Worm (Caenorhabditis elegans) whole organism, L3 larva: ENCODE measurements around the gene C28H8.3.

Experiments
- ZK546.5 ChIP-seq: sonication (generic microtip); optimal IDR thresholded peaks from 2 replicates; lab custom pipeline; 2017; ENCODE audit warnings: missing biosample characterization, missing genetic modification characterization
- aly-2 ChIP-seq: fragments of 150-350 bp; optimal IDR thresholded peaks from 2 replicates; lab custom pipeline; 2014; ENCODE audit warnings: missing biosample characterization, missing genetic modification characterization
- ceh-28 ChIP-seq: fragments of 150-350 bp; optimal IDR thresholded peaks from 2 replicates; lab custom pipeline; 2014; ENCODE audit warnings: missing biosample characterization, missing genetic modification reagents, missing genetic modification characterization
- ceh-82 ChIP-seq: fragments of 150-350 bp; optimal IDR thresholded peaks from 2 replicates; lab custom pipeline; 2014; ENCODE audit warnings: missing biosample characterization, missing genetic modification characterization
- ceh-9 ChIP-seq: sonication (generic microtip); optimal IDR thresholded peaks from 2 replicates; lab custom pipeline; 2018; ENCODE audit warnings: missing biosample characterization, missing genetic modification characterization
- daf-12 ChIP-seq: fragments of 150-350 bp; optimal IDR thresholded peaks from 2 replicates; lab custom pipeline; 2014; ENCODE audit warnings: missing biosample characterization, missing genetic modification reagents, missing genetic modification characterization
- elt-1 ChIP-seq: fragments of 150-350 bp; optimal IDR thresholded peaks from 2 replicates; lab custom pipeline; 2014; ENCODE audit warnings: missing biosample characterization, missing genetic modification characterization
- elt-2 ChIP-seq: sonication (generic microtip); optimal IDR thresholded peaks from 2 replicates; lab custom pipeline; 2016; ENCODE audit warnings: missing genetic modification reagents, mild to moderate bottlenecking, missing genetic modification characterization, missing compliant biosample characterization
- eor-1 ChIP-seq, 2 experiments: fragments of 150-350 bp; optimal IDR thresholded peaks; 2 replicates each; lab custom pipeline; 2014 to 2018; ENCODE audit warnings: missing biosample characterization in 2 of 2, missing genetic modification characterization in 2 of 2
- fkh-10 ChIP-seq: sonication (generic microtip); optimal IDR thresholded peaks from 2 replicates; lab custom pipeline; 2017; ENCODE audit warnings: missing biosample characterization, missing genetic modification reagents, missing genetic modification characterization
- fkh-2 ChIP-seq: fragments of 150-350 bp; optimal IDR thresholded peaks from 2 replicates; lab custom pipeline; 2014; ENCODE audit warnings: missing biosample characterization, missing genetic modification reagents, missing genetic modification characterization
- fos-1 ChIP-seq: fragments of 150-350 bp; optimal IDR thresholded peaks from 2 replicates; lab custom pipeline; 2014; ENCODE audit warnings: missing biosample characterization, missing genetic modification characterization
- hmg-11 ChIP-seq: sonication (generic microtip); optimal IDR thresholded peaks from 2 replicates; lab custom pipeline; 2016; ENCODE audit warnings: missing genetic modification characterization, missing compliant biosample characterization
- jun-1 ChIP-seq: fragments of 150-350 bp; optimal IDR thresholded peaks from 2 replicates; lab custom pipeline; 2014; ENCODE audit warnings: missing biosample characterization, missing genetic modification reagents, missing genetic modification characterization
- lin-15B ChIP-seq: fragments of 150-350 bp; optimal IDR thresholded peaks from 2 replicates; lab custom pipeline; 2014; ENCODE audit warnings: missing biosample characterization, missing genetic modification characterization
- lsy-12 ChIP-seq: sonication (generic microtip); optimal IDR thresholded peaks from 2 replicates; lab custom pipeline; 2016; ENCODE audit warnings: mild to moderate bottlenecking, missing genetic modification characterization, missing compliant biosample characterization
- mdl-1 ChIP-seq: fragments of 150-350 bp; optimal IDR thresholded peaks from 2 replicates; lab custom pipeline; 2014; ENCODE audit warnings: missing biosample characterization, missing genetic modification characterization
- mml-1 ChIP-seq: fragments of 150-350 bp; sonication (generic microtip); optimal IDR thresholded peaks from 3 replicates; lab custom pipeline; 2014; ENCODE audit warnings: missing biosample characterization, missing genetic modification characterization
- nfya-1 ChIP-seq: sonication (generic microtip); optimal IDR thresholded peaks from 2 replicates; lab custom pipeline; 2017; ENCODE audit warnings: missing genetic modification characterization, mild to moderate bottlenecking, missing compliant biosample characterization, antibody characterized with exemption, moderate library complexity; ENCODE audit not compliant: insufficient read depth
- nhr-23 ChIP-seq: fragments of 150-350 bp; optimal IDR thresholded peaks from 2 replicates; lab custom pipeline; 2014; ENCODE audit warnings: missing biosample characterization, missing genetic modification reagents, missing genetic modification characterization
- nhr-237 ChIP-seq: fragments of 150-350 bp; optimal IDR thresholded peaks from 2 replicates; lab custom pipeline; 2014; ENCODE audit warnings: missing biosample characterization, missing genetic modification characterization
- nhr-25 ChIP-seq: sonication (generic microtip); optimal IDR thresholded peaks from 2 replicates; lab custom pipeline; 2017; ENCODE audit warnings: missing biosample characterization, missing genetic modification characterization
- nhr-43 ChIP-seq: sonication (generic microtip); optimal IDR thresholded peaks from 2 replicates; lab custom pipeline; 2016; ENCODE audit warnings: mild to moderate bottlenecking, missing genetic modification characterization, missing compliant biosample characterization; ENCODE audit not compliant: poor library complexity, severe bottlenecking
- nhr-76 ChIP-seq: fragments of 150-350 bp; sonication (generic microtip); optimal IDR thresholded peaks from 5 replicates; lab custom pipeline; 2014; ENCODE audit warnings: missing biosample characterization, missing genetic modification characterization
- pha-4 ChIP-seq: fragments of 150-350 bp; optimal IDR thresholded peaks from 2 replicates; lab custom pipeline; 2014; ENCODE audit warnings: missing biosample characterization, missing genetic modification reagents, missing genetic modification characterization
- pqm-1 ChIP-seq: fragments of 150-350 bp; optimal IDR thresholded peaks from 2 replicates; lab custom pipeline; 2017; ENCODE audit warnings: missing biosample characterization, missing genetic modification characterization, inconsistent platforms
- skn-1 ChIP-seq: fragments of 150-350 bp; optimal IDR thresholded peaks from 2 replicates; lab custom pipeline; 2014; ENCODE audit warnings: missing biosample characterization, missing genetic modification characterization
- unc-62 ChIP-seq: fragments of 150-350 bp; sonication (generic microtip); optimal IDR thresholded peaks from 4 replicates; lab custom pipeline; 2014; ENCODE audit warnings: missing biosample characterization, missing genetic modification reagents, missing genetic modification characterization
- ztf-11 ChIP-seq: fragments of 150-350 bp; optimal IDR thresholded peaks from 2 replicates; lab custom pipeline; 2014; ENCODE audit warnings: missing biosample characterization, missing genetic modification characterization
- ztf-4 ChIP-seq: fragments of 150-350 bp; optimal IDR thresholded peaks from 2 replicates; lab custom pipeline; 2014; ENCODE audit warnings: missing biosample characterization, missing genetic modification characterization

The C28H8.3 gene

ce11 chrIII:5897468-5897867 is 11.0 kb upstream of the C28H8.3 start:
- TF ChIP-seq elt-1 (no peak), nfya-1 (tag; lab: Kevin White, UChicago) (peak; percentile 1), nhr-237 (tag; lab: Kevin White, UChicago) (no peak)

DNA sequence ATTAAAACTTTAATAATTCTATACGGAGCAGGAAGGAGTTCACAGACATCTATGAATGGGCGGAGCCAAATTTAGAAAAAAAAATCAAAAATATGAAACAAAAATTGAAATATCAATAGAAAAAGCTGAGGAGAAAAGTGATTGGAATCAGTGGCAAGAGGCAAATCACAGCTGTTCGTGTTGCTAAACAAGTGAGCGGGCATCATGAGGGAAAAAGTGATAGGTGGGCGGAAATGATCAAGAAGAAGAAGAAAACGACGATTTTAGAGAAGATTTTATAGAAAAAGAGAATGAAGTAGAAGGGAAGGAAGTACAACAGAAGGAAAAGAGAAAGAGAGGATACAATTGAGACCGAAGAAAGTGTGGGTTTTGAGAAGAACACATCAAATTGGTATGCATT is 9.9 kb upstream of the C28H8.3 start:
- TF ChIP-seq ceh-9: no peak
- no peak for TF ChIP-seq mml-1 (tag; lab: Kevin White, UChicago)
- no peak for TF ChIP-seq fos-1 (tag; lab: Kevin White, UChicago)
- TF ChIP-seq aly-2 (tag; lab: Kevin White, UChicago): no peak
- TF ChIP-seq, all 47 proteins: peak for 0

- peak; percentile 26 for TF ChIP-seq elt-2 (tag; lab: Kevin White, UChicago)
- no peak for TF ChIP-seq fkh-10 (GFP tag; lab: Kevin White, UChicago)
- TF ChIP-seq pha-4: peak; percentile 50
- TF ChIP-seq hmg-11 (tag; lab: Kevin White, UChicago): peak; percentile 4
- no peak for TF ChIP-seq eor-1 (tag; optimal IDR thresholded peaks at IDR 0.05; lab: Kevin White, UChicago)
- peak; percentile 23 for TF ChIP-seq pqm-1
- no peak for TF ChIP-seq ZK546.5
Observed at ce11 chrIII:5900709-5901108, 7.8 kb upstream of the C28H8.3 start.

- TF ChIP-seq fkh-2 (no peak), lin-15B (tag; lab: Kevin White, UChicago) (no peak)
Observed at ce11 chrIII:5902558-5902957, 5.9 kb upstream of the C28H8.3 start.

ce11 chrIII:5906059-5906458 is 2.4 kb upstream of the C28H8.3 start, which contains the start of gene dpff-1:
Gene dpff-1, minus strand, starts transcription at chrIII:5906346.
- TF ChIP-seq fkh-10 (GFP tag; lab: Kevin White, UChicago) (no peak), skn-1 (tag; lab: Kevin White, UChicago) (no peak), nhr-237 (tag; lab: Kevin White, UChicago) (no peak), ZK546.5 (no peak), nhr-43 (tag; lab: Kevin White, UChicago) (no peak), ceh-28 (tag; lab: Kevin White, UChicago) (peak; percentile 54), nhr-23 (peak; percentile 10), lsy-12 (no peak), nfya-1 (tag; lab: Kevin White, UChicago) (peak; percentile 52), nhr-76 (tag; lab: Kevin White, UChicago) (no peak), ztf-4 (tag; lab: Kevin White, UChicago) (no peak), unc-62 (no peak), hmg-11 (tag; lab: Kevin White, UChicago) (peak; percentile 61), mdl-1 (tag; lab: Kevin White, UChicago) (no peak), eor-1 (tag; optimal IDR thresholded peaks at IDR 0.05; lab: Kevin White, UChicago) (no peak), nhr-25 (tag; lab: Kevin White, UChicago) (no peak), pha-4 (peak; percentile 13), jun-1 (tag; lab: Kevin White, UChicago) (no peak), daf-12 (no peak)

- no peak for TF ChIP-seq ZK546.5
- no peak for TF ChIP-seq nhr-237 (tag; lab: Kevin White, UChicago)
- TF ChIP-seq fos-1 (tag; lab: Kevin White, UChicago): no peak
- TF ChIP-seq nhr-23: no peak
- no peak for TF ChIP-seq jun-1 (tag; lab: Kevin White, UChicago)
- TF ChIP-seq ceh-82 (tag; lab: Kevin White, UChicago): no peak
- TF ChIP-seq lin-15B (tag; lab: Kevin White, UChicago): no peak
- TF ChIP-seq hmg-11 (tag; lab: Kevin White, UChicago): no peak
- no peak for TF ChIP-seq ztf-11 (tag; lab: Kevin White, UChicago)
- no peak for TF ChIP-seq eor-1 (tag; optimal IDR thresholded peaks at IDR 0.05; lab: Kevin White, UChicago)
- no peak for TF ChIP-seq mml-1 (tag; lab: Kevin White, UChicago)
Observed at ce11 chrIII:5906749-5907148, 1.8 kb upstream of the C28H8.3 start, which contains the start of gene erd-2.2. Gene erd-2.2, plus strand, starts transcription at chrIII:5907049.
